Fruit fly (Drosophila melanogaster) whole organism, wandering third instar larva: ENCODE results near the gene CG10345.

Source experiments
- Abd-B ChIP-seq: fragments of >200 bp; optimal IDR thresholded peaks from 2 replicates; lab custom pipeline; 2017; ENCODE audit warnings: missing biosample characterization, missing genetic modification characterization
- CrebA ChIP-seq: fragments of 200-800 bp; sonication (Bioruptor generic); optimal IDR thresholded peaks from 2 replicates; lab custom pipeline; 2016; ENCODE audit warnings: missing biosample characterization, mild to moderate bottlenecking, missing genetic modification characterization, borderline replicate concordance
- Dfd ChIP-seq: fragments of >200 bp; optimal IDR thresholded peaks from 2 replicates; lab custom pipeline; 2017; ENCODE audit warnings: missing biosample characterization, missing genetic modification characterization
- GATAd ChIP-seq: sonication (Bioruptor generic); optimal IDR thresholded peaks from 2 replicates; lab custom pipeline; 2016; ENCODE audit warnings: missing biosample characterization, missing genetic modification characterization
- HLH106 ChIP-seq: fragments of 200-800 bp; optimal IDR thresholded peaks from 3 replicates; lab custom pipeline; 2019; ENCODE audit warnings: missing biosample characterization, mild to moderate bottlenecking, missing genetic modification characterization, moderate library complexity
- Hnf4 ChIP-seq: fragments of 200-800 bp; sonication (Bioruptor generic); optimal IDR thresholded peaks from 2 replicates; lab custom pipeline; 2016; ENCODE audit warnings: missing biosample characterization, mild to moderate bottlenecking, missing genetic modification characterization
- Hr78 ChIP-seq: fragments of >200 bp; optimal IDR thresholded peaks from 2 replicates; lab custom pipeline; 2017; ENCODE audit warnings: missing biosample characterization, missing genetic modification characterization
- Hr83 ChIP-seq: fragments of 200-300 bp; sonication (Bioruptor generic); optimal IDR thresholded peaks from 2 replicates; lab custom pipeline; 2016; ENCODE audit warnings: missing biosample characterization, mild to moderate bottlenecking, missing genetic modification characterization, moderate library complexity; ENCODE audit not compliant: poor library complexity, severe bottlenecking
- Mio ChIP-seq: sonication (Bioruptor generic); optimal IDR thresholded peaks from 2 replicates; lab custom pipeline; 2016; ENCODE audit warnings: missing biosample characterization, missing genetic modification characterization
- Myc ChIP-seq: fragments of >200 bp; optimal IDR thresholded peaks from 2 replicates; lab custom pipeline; 2017
- N ChIP-seq: fragments of >200 bp; optimal IDR thresholded peaks from 2 replicates; lab custom pipeline; 2018; ENCODE audit warnings: missing biosample characterization, missing external identifiers, missing genetic modification characterization
- OdsH ChIP-seq: fragments of 200-800 bp; sonication (Bioruptor generic); optimal IDR thresholded peaks from 2 replicates; lab custom pipeline; 2016; ENCODE audit warnings: missing biosample characterization, mild to moderate bottlenecking, missing genetic modification characterization
- Rel ChIP-seq, 2 experiments: fragments of 200-800 bp; sonication (Bioruptor generic) in 1 of 2; optimal IDR thresholded peaks; 2 replicates in 1 of 2; 3 replicates in 1 of 2; lab custom pipeline; 2016 to 2019; ENCODE audit warnings: mild to moderate bottlenecking in 2 of 2, missing biosample characterization in 2 of 2, missing genetic modification characterization in 2 of 2, moderate library complexity in 1 of 2
- Sp1 ChIP-seq: fragments of 200-800 bp; sonication (Bioruptor generic); optimal IDR thresholded peaks from 3 replicates; lab custom pipeline; 2019; ENCODE audit warnings: missing biosample characterization, mild to moderate bottlenecking, missing genetic modification characterization, moderate library complexity
- Vsx2 ChIP-seq: fragments of 200-300, 225-300 bp; sonication (Bioruptor generic); optimal IDR thresholded peaks from 2 replicates; lab custom pipeline; 2018; ENCODE audit warnings: missing biosample characterization, missing genetic modification characterization; ENCODE audit not compliant: partially characterized antibody
- br ChIP-seq: fragments of 200-800 bp; sonication (Bioruptor generic); optimal IDR thresholded peaks from 2 replicates; lab custom pipeline; 2016; ENCODE audit warnings: missing biosample characterization, missing genetic modification characterization
- dl ChIP-seq, 2 experiments: fragments of 175-275, 200-275 bp in 1 of 2; fragments of 200-275 bp in 1 of 2; sonication (Bioruptor generic); optimal IDR thresholded peaks; lab custom pipeline; 2018; ENCODE audit warnings: mild to moderate bottlenecking in 2 of 2, missing biosample characterization in 2 of 2, missing genetic modification characterization in 2 of 2, moderate library complexity in 2 of 2; ENCODE audit not compliant: partially characterized antibody in 2 of 2, insufficient read depth in 1 of 2
- dsf ChIP-seq: sonication (Bioruptor generic); optimal IDR thresholded peaks from 2 replicates; lab custom pipeline; 2016; ENCODE audit warnings: missing biosample characterization, missing genetic modification characterization, borderline replicate concordance
- ey ChIP-seq: fragments of 200-800 bp; sonication (Bioruptor generic); optimal IDR thresholded peaks from 2 replicates; lab custom pipeline; 2016; ENCODE audit warnings: missing biosample characterization, missing genetic modification characterization
- fru ChIP-seq: fragments of 200-800 bp; sonication (Bioruptor generic); optimal IDR thresholded peaks from 3 replicates; lab custom pipeline; 2016; ENCODE audit warnings: missing biosample characterization, mild to moderate bottlenecking, missing genetic modification characterization
- h ChIP-seq: fragments of 200-800 bp; sonication (Bioruptor generic); optimal IDR thresholded peaks from 3 replicates; lab custom pipeline; 2016; ENCODE audit warnings: missing biosample characterization, mild to moderate bottlenecking, missing genetic modification characterization
- lola ChIP-seq: fragments of >200 bp; optimal IDR thresholded peaks from 2 replicates; lab custom pipeline; 2017; ENCODE audit warnings: missing biosample characterization, missing genetic modification characterization
- pan ChIP-seq: fragments of >200 bp; optimal IDR thresholded peaks from 2 replicates; lab custom pipeline; 2017
- sage ChIP-seq: fragments of 200-800 bp; sonication (Bioruptor generic); optimal IDR thresholded peaks from 2 replicates; lab custom pipeline; 2016; ENCODE audit warnings: missing biosample characterization, mild to moderate bottlenecking, missing genetic modification characterization
- sv ChIP-seq: fragments of 200-800 bp; sonication (Bioruptor generic); optimal IDR thresholded peaks from 3 replicates; lab custom pipeline; 2016; ENCODE audit warnings: missing biosample characterization, missing genetic modification characterization
- usp ChIP-seq: fragments of >200 bp; optimal IDR thresholded peaks from 2 replicates; lab custom pipeline; 2017; ENCODE audit warnings: missing biosample characterization, missing genetic modification characterization
- woc ChIP-seq: sonication (Bioruptor generic); optimal IDR thresholded peaks from 2 replicates; lab custom pipeline; 2016; ENCODE audit warnings: missing biosample characterization, mild to moderate bottlenecking, missing genetic modification characterization

Gene CG10345

dm6 chr3R:16617650-16618049, 13.0 kb upstream of the CG10345 start, which contains the start of gene CG17560:
Gene CG17560, plus strand, starts transcription at chr3R:16617950.
- no peak for TF ChIP-seq h
- TF ChIP-seq, all 38 proteins: peak for 0

dm6 chr3R:16615009-16615408, 10.3 kb upstream of the CG10345 start, which contains the start of gene CG17562:
Gene CG17562, plus strand, starts transcription at chr3R:16615309.
- TF ChIP-seq N (GFP tag; lab: Kevin White, UChicago) (no peak), Myc (lab: Kevin White, UChicago) (no peak), Vsx2 (GFP tag; lab: Kevin White, UChicago) (no peak), pan (lab: Kevin White, UChicago) (no peak), woc (GFP tag; lab: Kevin White, UChicago) (no peak), Hr78 (GFP tag; lab: Kevin White, UChicago) (no peak), br (GFP tag; lab: Kevin White, UChicago) (no peak), GATAd (GFP tag; lab: Kevin White, UChicago) (no peak), CrebA (GFP tag; lab: Kevin White, UChicago) (no peak), Hnf4 (GFP tag; lab: Kevin White, UChicago) (no peak), Abd-B (GFP tag; lab: Kevin White, UChicago) (no peak), HLH106 (no peak), Sp1 (GFP tag; lab: Kevin White, UChicago) (no peak), dsf (GFP tag; lab: Kevin White, UChicago) (no peak), Dfd (no peak), Mio (GFP tag; lab: Kevin White, UChicago) (no peak), sage (GFP tag; lab: Kevin White, UChicago) (no peak), fru (no peak)
- TF ChIP-seq, all 38 proteins: peak for 0

dm6 chr3R:16614241-16614640, 9.6 kb upstream of the CG10345 start, which contains the start of gene CG10340:
Gene CG10340, minus strand, starts transcription at chr3R:16614391.
- no peak for TF ChIP-seq sage (GFP tag; lab: Kevin White, UChicago)
- no peak for TF ChIP-seq Myc (lab: Kevin White, UChicago)
- TF ChIP-seq Hr83: peak; percentile 34
- no peak for TF ChIP-seq h
- TF ChIP-seq, all 38 proteins: peak for 1

dm6 chr3R:16613300-16613699, 8.6 kb upstream of the CG10345 start, which contains the start of gene CG12783:
Gene CG12783, minus strand, starts transcription at chr3R:16613400.
- no peak for TF ChIP-seq pan (lab: Kevin White, UChicago)

dm6 chr3R:16611240-16611639, 6.6 kb upstream of the CG10345 start:
- TF ChIP-seq sage (GFP tag; lab: Kevin White, UChicago) (no peak), N (GFP tag; lab: Kevin White, UChicago) (peak; percentile 59), Myc (lab: Kevin White, UChicago) (peak; percentile 42), fru (peak; percentile 49)

- TF ChIP-seq OdsH (GFP tag; lab: Kevin White, UChicago) (no peak), dl (GFP tag; optimal IDR thresholded peaks at IDR 0.05; lab: Kevin White, UChicago; ENCODE audit: insufficient read depth in 1 of 2, partially characterized antibody in 2 of 2) (no peak)
Measured at dm6 chr3R:16608920-16609319, 4.3 kb upstream of the CG10345 start, which contains the start of gene NPF. Gene NPF, plus strand, starts transcription at chr3R:16609220.

dm6 chr3R:16605929-16606328, 1.3 kb upstream of the CG10345 start:
- TF ChIP-seq Hnf4 (GFP tag; lab: Kevin White, UChicago) (no peak), Abd-B (GFP tag; lab: Kevin White, UChicago) (no peak), N (GFP tag; lab: Kevin White, UChicago) (no peak), dsf (GFP tag; lab: Kevin White, UChicago) (no peak), ey (GFP tag; lab: Kevin White, UChicago) (no peak), HLH106 (no peak), dl (GFP tag; optimal IDR thresholded peaks at IDR 0.05; lab: Kevin White, UChicago; ENCODE audit: insufficient read depth in 1 of 2, partially characterized antibody in 2 of 2) (no peak), Vsx2 (GFP tag; lab: Kevin White, UChicago) (no peak), sv (GFP tag; lab: Kevin White, UChicago) (no peak), Myc (lab: Kevin White, UChicago) (no peak), lola (GFP tag; lab: Kevin White, UChicago) (no peak), Mio (GFP tag; lab: Kevin White, UChicago) (no peak), Rel (GFP tag; optimal IDR thresholded peaks at IDR 0.05; lab: Kevin White, UChicago) (no peak), Rel (tag; optimal IDR thresholded peaks at IDR 0.05; lab: Kevin White, UChicago) (no peak), usp (GFP tag; lab: Kevin White, UChicago) (no peak), woc (GFP tag; lab: Kevin White, UChicago) (no peak), Sp1 (GFP tag; lab: Kevin White, UChicago) (no peak)
